Worm (Caenorhabditis elegans): ENCODE measurements around the gene C55A1.11.
A peak's percentile ranks its signal among the peaks of the same experiment; 100 is the strongest.
"Not testable (repeated sequence)": the region's sequence is repeated elsewhere in the genome, so short reads cannot be mapped to it uniquely, and the experiment has no call there.

The C55A1.11 gene

ce11 chrV:15644575-15644974 lies 18.9 kb downstream of the C55A1.11 start, which contains the start of gene str-23:
Gene str-23, plus strand, starts transcription at chrV:15644875.
- TF ChIP-seq nhr-12 (tag; optimal IDR thresholded peaks at IDR 0.05) (no peak), nhr-77 (tag; optimal IDR thresholded peaks at IDR 0.05) (no peak), snpc-4 (tag; optimal IDR thresholded peaks at IDR 0.05) (no peak), ztf-1 (GFP tag; conservative IDR thresholded peaks at IDR 0.05) (no peak), unc-55 (GFP tag; optimal IDR thresholded peaks at IDR 0.05) (no peak), ztf-4 (tag; optimal IDR thresholded peaks at IDR 0.05) (no peak), elt-1 (tag; optimal IDR thresholded peaks at IDR 0.05) (no peak), aly-2 (tag; optimal IDR thresholded peaks at IDR 0.05) (no peak), C34F6.9 (tag; optimal IDR thresholded peaks at IDR 0.05) (no peak), fos-1 (tag; optimal IDR thresholded peaks at IDR 0.05) (no peak), nhr-11 (tag; optimal IDR thresholded peaks at IDR 0.05) (no peak), sma-3 (GFP tag; optimal IDR thresholded peaks at IDR 0.05) (no peak), sem-4 (tag; optimal IDR thresholded peaks at IDR 0.05) (no peak), lin-39 (tag; optimal IDR thresholded peaks at IDR 0.05) (no peak), alr-1 (tag; optimal IDR thresholded peaks at IDR 0.05) (no peak), ZK546.5 (tag; optimal IDR thresholded peaks at IDR 0.05) (no peak), dmd-4 (tag; optimal IDR thresholded peaks at IDR 0.05) (no peak), nhr-237 (tag; optimal IDR thresholded peaks at IDR 0.05) (no peak), ceh-16 (tag; optimal IDR thresholded peaks at IDR 0.05) (no peak)

- not testable (repeated sequence) for TF ChIP-seq unc-55 (GFP tag; optimal IDR thresholded peaks at IDR 0.05); nhr-77 (tag; optimal IDR thresholded peaks at IDR 0.05); fos-1 (tag; optimal IDR thresholded peaks at IDR 0.05)
Measured at ce11 chrV:15647536-15648085, 21.9 kb downstream of the C55A1.11 start, which contains the start of the genes C55A1.7 and C55A1.6. Gene C55A1.7, minus strand, starts transcription at chrV:15647636. Gene C55A1.6, plus strand, starts transcription at chrV:15648035.

ce11 chrV:15650167-15650566 lies 24.5 kb downstream of the C55A1.11 start, which contains the start of gene sru-42:
Gene sru-42, plus strand, starts transcription at chrV:15650467.
- TF ChIP-seq crh-2 (tag; optimal IDR thresholded peaks at IDR 0.05) (no peak), unc-55 (GFP tag; optimal IDR thresholded peaks at IDR 0.05) (no peak), snpc-4 (tag; optimal IDR thresholded peaks at IDR 0.05) (no peak), unc-39 (tag; optimal IDR thresholded peaks at IDR 0.05) (no peak), nhr-129 (tag; optimal IDR thresholded peaks at IDR 0.05) (no peak)

- TF ChIP-seq nhr-129 (tag; optimal IDR thresholded peaks at IDR 0.05), result peak; percentile 8
- TF ChIP-seq nhr-77 (tag; optimal IDR thresholded peaks at IDR 0.05), result no peak
- TF ChIP-seq nhr-25 (tag; optimal IDR thresholded peaks at IDR 0.05), result peak; percentile 58
Measured at ce11 chrV:15652147-15652546, 26.5 kb downstream of the C55A1.11 start.

- TF ChIP-seq unc-62 (GFP tag; optimal IDR thresholded peaks at IDR 0.05) (no peak), mab-5 (tag; optimal IDR thresholded peaks at IDR 0.05) (no peak), lin-11 (tag; optimal IDR thresholded peaks at IDR 0.05) (no peak), zag-1 (tag; optimal IDR thresholded peaks at IDR 0.05) (no peak), ztf-1 (GFP tag; conservative IDR thresholded peaks at IDR 0.05) (no peak), alr-1 (tag; optimal IDR thresholded peaks at IDR 0.05) (no peak), dmd-4 (tag; optimal IDR thresholded peaks at IDR 0.05) (no peak), ztf-11 (tag; optimal IDR thresholded peaks at IDR 0.05) (no peak), Y55F3AM.14 (GFP tag; optimal IDR thresholded peaks at IDR 0.05) (no peak), sem-4 (tag; optimal IDR thresholded peaks at IDR 0.05) (no peak), lin-39 (tag; optimal IDR thresholded peaks at IDR 0.05) (no peak), sma-9 (GFP tag; optimal IDR thresholded peaks at IDR 0.05) (no peak), sma-9 (tag; optimal IDR thresholded peaks at IDR 0.05) (no peak), nhr-23 (tag; optimal IDR thresholded peaks at IDR 0.05) (no peak), ama-1 (optimal IDR thresholded peaks at IDR 0.05) (no peak), elt-1 (tag; optimal IDR thresholded peaks at IDR 0.05) (no peak), unc-55 (GFP tag; optimal IDR thresholded peaks at IDR 0.05) (no peak)
Measured at ce11 chrV:15654124-15654523, 28.5 kb downstream of the C55A1.11 start, which contains the start of gene F53E4.2. Gene F53E4.2, plus strand, starts transcription at chrV:15654424.

Data from whole organism, L2 larva.